Fruit fly (Drosophila melanogaster): ENCODE results near the gene Wnk.
A peak's percentile ranks its signal among the peaks of the same experiment; 100 is the strongest.

Gene Wnk

DNA sequence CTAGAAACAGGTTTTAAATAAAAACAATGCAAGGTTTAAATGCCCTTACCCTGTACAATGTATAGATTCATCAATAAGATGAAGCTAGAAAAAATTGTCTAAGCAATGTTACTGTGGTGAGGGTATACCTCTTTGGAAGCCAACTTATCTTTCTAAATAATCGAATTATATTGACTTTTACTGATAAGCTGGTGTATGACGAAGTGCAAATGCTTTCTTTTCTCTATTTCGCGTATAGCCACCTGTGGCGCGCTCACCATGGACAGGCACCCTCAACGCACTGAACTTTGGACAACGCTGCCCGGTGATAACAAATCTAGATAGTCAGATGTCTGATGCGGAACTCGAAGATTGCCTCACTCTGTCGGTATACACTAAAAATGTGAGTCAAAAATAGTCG lies 52.8 kb downstream of the Wnk start (continued):
- TF ChIP-seq row (GFP tag; IDR thresholded peaks at IDR 0.05) (peak; percentile 64; the same call in 2 of the 3 replicates), seq (GFP tag; IDR thresholded peaks at IDR 0.05) (no peak), grn (GFP tag; optimal IDR thresholded peaks at IDR 0.05) (peak; percentile 75), CG13296 (GFP tag; optimal IDR thresholded peaks at IDR 0.05) (no peak), eyg (GFP tag; optimal IDR thresholded peaks at IDR 0.05) (no peak), cg (GFP tag; optimal IDR thresholded peaks at IDR 0.05) (no peak), CG5180 (GFP tag; optimal IDR thresholded peaks at IDR 0.05) (no peak), slbo (GFP tag; IDR thresholded peaks at IDR 0.05) (peak; percentile 48), CG18599 (GFP tag; optimal IDR thresholded peaks at IDR 0.05) (peak; percentile 34), CG6175 (GFP tag; IDR thresholded peaks at IDR 0.05) (no peak), CG11560 (tag; IDR thresholded peaks at IDR 0.05) (no peak), zfh2 (GFP tag; optimal IDR thresholded peaks at IDR 0.05) (peak; percentile 14), CG3163 (GFP tag; optimal IDR thresholded peaks at IDR 0.05) (no peak), Sin3A (optimal IDR thresholded peaks at IDR 0.05) (no peak), ato (GFP tag; IDR thresholded peaks at IDR 0.05; ENCODE audit: partially characterized antibody) (no peak), vvl (GFP tag; IDR thresholded peaks at IDR 0.05) (peak; percentile 62), CG10959 (GFP tag; IDR thresholded peaks at IDR 0.05) (no peak), CG9932 (GFP tag; IDR thresholded peaks at IDR 0.05) (no peak), CG3281 (GFP tag; optimal IDR thresholded peaks at IDR 0.05) (no peak), vfl (GFP tag; optimal IDR thresholded peaks at IDR 0.05) (no peak), ranshi (GFP tag; IDR thresholded peaks at IDR 0.05) (0 out of 2 replicates have a peak, but pooled peaks have one; percentile 10), gsb-n (tag; optimal IDR thresholded peaks at IDR 0.05) (no peak), CkIIα-i1 (GFP tag; IDR thresholded peaks at IDR 0.05) (no peak), Ssrp (tag; optimal IDR thresholded peaks at IDR 0.05) (no peak), prd (optimal IDR thresholded peaks at IDR 0.05) (no peak), prd (GFP tag; IDR thresholded peaks at IDR 0.05) (peak; percentile 22; the same call in 1 of the 3 replicates), CG8290 (GFP tag; optimal IDR thresholded peaks at IDR 0.05) (no peak), CG8290 (tag; optimal IDR thresholded peaks at IDR 0.05) (peak in 1 of 2 experiments; percentile 11), sc (optimal IDR thresholded peaks at IDR 0.05) (no peak), sc (GFP tag; optimal IDR thresholded peaks at IDR 0.05) (no peak), pan (optimal IDR thresholded peaks at IDR 0.05) (no peak), pan (GFP tag; optimal IDR thresholded peaks at IDR 0.05 in 1 of 2, IDR thresholded peaks at IDR 0.05 in 1 of 2) (peak in 1 of 2 experiments; percentile 47), CG1647 (GFP tag; optimal IDR thresholded peaks at IDR 0.05) (no peak), CG32532 (GFP tag; IDR thresholded peaks at IDR 0.05) (peak; percentile 50; the same call in 1 of the 2 replicates), CG8089 (GFP tag; optimal IDR thresholded peaks at IDR 0.05) (no peak), sug (tag; optimal IDR thresholded peaks at IDR 0.05) (peak; percentile 61), lab (GFP tag; optimal IDR thresholded peaks at IDR 0.05) (peak; percentile 53), CG17328 (GFP tag; IDR thresholded peaks at IDR 0.05) (no peak), CG34376 (GFP tag; optimal IDR thresholded peaks at IDR 0.05) (peak; percentile 25), exex (tag; optimal IDR thresholded peaks at IDR 0.05) (peak; percentile 51), ewg (GFP tag; optimal IDR thresholded peaks at IDR 0.05) (no peak), CG1832 (GFP tag; optimal IDR thresholded peaks at IDR 0.05) (no peak), CG12071 (GFP tag; optimal IDR thresholded peaks at IDR 0.05) (peak; percentile 3), Pdp1 (GFP tag; optimal IDR thresholded peaks at IDR 0.05) (peak in 1 of 2 experiments; percentile 18), CG4424 (GFP tag; optimal IDR thresholded peaks at IDR 0.05) (no peak), tio (GFP tag; optimal IDR thresholded peaks at IDR 0.05) (no peak), nerfin-1 (tag; optimal IDR thresholded peaks at IDR 0.05) (no peak), zfh1 (GFP tag; IDR thresholded peaks at IDR 0.05) (peak; percentile 56; the same call in 2 of the 3 replicates), Nf-YC (tag; optimal IDR thresholded peaks at IDR 0.05) (no peak), CG10366 (GFP tag; IDR thresholded peaks at IDR 0.05) (peak; percentile 34; the same call in 1 of the 2 replicates), CG12299 (tag; optimal IDR thresholded peaks at IDR 0.05) (no peak), Ets65A (GFP tag) (peak; percentile 11), CG13123 (GFP tag; optimal IDR thresholded peaks at IDR 0.05) (no peak)
